Fruit fly (Drosophila melanogaster): ENCODE measurements around the gene CG6770.

Gene CG6770

dm6 chr2L:12004211-12004979 is 41.5 kb downstream of the CG6770 start (continued):
- TF ChIP-seq CG17568 (GFP tag; optimal IDR thresholded peaks at IDR 0.05): peak; percentile 94
- peak; percentile 80 for TF ChIP-seq Fer1 (GFP tag; optimal IDR thresholded peaks at IDR 0.05)
- peak; percentile 23 for TF ChIP-seq CG12155 (GFP tag; optimal IDR thresholded peaks at IDR 0.05)
- peak; percentile 6 for TF ChIP-seq CG12942 (GFP tag; optimal IDR thresholded peaks at IDR 0.05)
- TF ChIP-seq Bgb (GFP tag; IDR thresholded peaks at IDR 0.05; ENCODE audit: partially characterized antibody): no peak
- TF ChIP-seq croc (GFP tag; conservative IDR thresholded peaks at IDR 0.05): no peak; the same call in 1 of the 3 replicates
- peak; percentile 77 for TF ChIP-seq CG6854 (GFP tag; optimal IDR thresholded peaks at IDR 0.05)
- TF ChIP-seq run (tag; optimal IDR thresholded peaks at IDR 0.05): peak; percentile 77
- TF ChIP-seq kni (GFP tag; optimal IDR thresholded peaks at IDR 0.05): peak; percentile 88
- no peak for TF ChIP-seq CG14441 (GFP tag; IDR thresholded peaks at IDR 0.05)
- peak; percentile 41 for TF ChIP-seq CG4424 (GFP tag; optimal IDR thresholded peaks at IDR 0.05)
- TF ChIP-seq CG8281 (tag; optimal IDR thresholded peaks at IDR 0.05): peak; percentile 33
- peak; percentile 89 for TF ChIP-seq odd (GFP tag; optimal IDR thresholded peaks at IDR 0.05)
- peak; percentile 33 for TF ChIP-seq Antp (GFP tag; optimal IDR thresholded peaks at IDR 0.05)
- no peak for TF ChIP-seq luna (GFP tag; optimal IDR thresholded peaks at IDR 0.05)
- peak; percentile 20 for TF ChIP-seq Fer3 (tag; optimal IDR thresholded peaks at IDR 0.05)
- TF ChIP-seq chinmo (GFP tag; IDR thresholded peaks at IDR 0.05; ENCODE audit: partially characterized antibody): no peak
- no peak for TF ChIP-seq nerfin-1 (tag; optimal IDR thresholded peaks at IDR 0.05)
- TF ChIP-seq CG4328 (GFP tag; optimal IDR thresholded peaks at IDR 0.05): peak; percentile 79
- peak; percentile 63 for TF ChIP-seq CG18262 (tag; optimal IDR thresholded peaks at IDR 0.05)
- no peak for TF ChIP-seq nmo (GFP tag; optimal IDR thresholded peaks at IDR 0.05)
- peak; percentile 7 for TF ChIP-seq slp2 (GFP tag; optimal IDR thresholded peaks at IDR 0.05)
- TF ChIP-seq crp (GFP tag; optimal IDR thresholded peaks at IDR 0.05): peak in 1 of 2 experiments; percentile 6
- TF ChIP-seq Mes4 (GFP tag; optimal IDR thresholded peaks at IDR 0.05): peak; percentile 63
- no peak for TF ChIP-seq hth (optimal IDR thresholded peaks at IDR 0.05)
- no peak for TF ChIP-seq Rfx (GFP tag; IDR thresholded peaks at IDR 0.05)
- peak; percentile 69 for TF ChIP-seq CG6683 (GFP tag; optimal IDR thresholded peaks at IDR 0.05)
- no peak for TF ChIP-seq CG3726 (GFP tag; IDR thresholded peaks at IDR 0.05)
- TF ChIP-seq sc (optimal IDR thresholded peaks at IDR 0.05): no peak
- peak; percentile 85 for TF ChIP-seq sc (GFP tag; optimal IDR thresholded peaks at IDR 0.05)
- TF ChIP-seq Dip3 (GFP tag; optimal IDR thresholded peaks at IDR 0.05): peak; percentile 37
- peak; percentile 47 for TF ChIP-seq Bdp1 (GFP tag; optimal IDR thresholded peaks at IDR 0.05)
- TF ChIP-seq Dp (GFP tag; optimal IDR thresholded peaks at IDR 0.05): peak; percentile 39
- TF ChIP-seq CG3163 (GFP tag; optimal IDR thresholded peaks at IDR 0.05): no peak
- TF ChIP-seq Ssrp (tag; optimal IDR thresholded peaks at IDR 0.05): no peak
- no peak for TF ChIP-seq Taf1 (GFP tag; IDR thresholded peaks at IDR 0.05)
- TF ChIP-seq CG1647 (GFP tag; optimal IDR thresholded peaks at IDR 0.05): peak; percentile 6
- TF ChIP-seq CG11093 (GFP tag; IDR thresholded peaks at IDR 0.05): no peak
- TF ChIP-seq Atf6 (GFP tag; IDR thresholded peaks at IDR 0.05): no peak
- TF ChIP-seq CG34422 (GFP tag; IDR thresholded peaks at IDR 0.05): no peak
- TF ChIP-seq abd-A (tag; optimal IDR thresholded peaks at IDR 0.05): peak; percentile 97
- TF ChIP-seq CG16863 (GFP tag; optimal IDR thresholded peaks at IDR 0.05): peak; percentile 63
- peak; percentile 58 for TF ChIP-seq trh (GFP tag; optimal IDR thresholded peaks at IDR 0.05)
- peak; percentile 12 for TF ChIP-seq btn (GFP tag; optimal IDR thresholded peaks at IDR 0.05)
- peak; percentile 69 for TF ChIP-seq CG5180 (GFP tag; optimal IDR thresholded peaks at IDR 0.05)
- TF ChIP-seq sna (GFP tag; IDR thresholded peaks at IDR 0.05; ENCODE audit: partially characterized antibody): no peak
- no peak for TF ChIP-seq inv (GFP tag; IDR thresholded peaks at IDR 0.05; ENCODE audit: partially characterized antibody)
- TF ChIP-seq CG15696 (tag; optimal IDR thresholded peaks at IDR 0.05): peak; percentile 77
- TF ChIP-seq Sox102F (GFP tag; optimal IDR thresholded peaks at IDR 0.05): peak; percentile 68
